Fruit fly (Drosophila melanogaster) whole organism, adult: ENCODE results near the gene CG6168.

ENCODE experiments used
- CG11617 ChIP-seq: fragments of 200-800 bp; sonication (Bioruptor generic); optimal IDR thresholded peaks from 2 replicates; lab custom pipeline; 2017; ENCODE audit warnings: mild to moderate bottlenecking, missing biosample characterization, missing genetic modification reagents, missing genetic modification characterization
- CG12768 ChIP-seq: fragments of 200-800 bp; sonication (Bioruptor generic); optimal IDR thresholded peaks from 2 replicates; lab custom pipeline; 2017; ENCODE audit warnings: missing biosample characterization, missing genetic modification characterization, mild to moderate bottlenecking, moderate library complexity, missing genetic modification reagents
- CG14711 ChIP-seq: fragments of 200-800 bp; sonication (Bioruptor generic); optimal IDR thresholded peaks from 2 replicates; lab custom pipeline; 2018; ENCODE audit warnings: missing biosample characterization, mild to moderate bottlenecking, missing genetic modification characterization, moderate library complexity
- CG1620 ChIP-seq: fragments of 200-800 bp; sonication (Bioruptor generic); optimal IDR thresholded peaks from 2 replicates; lab custom pipeline; 2016; ENCODE audit warnings: missing biosample characterization, missing genetic modification characterization
- CG33017 ChIP-seq: fragments of 200-800 bp; sonication (Bioruptor generic); optimal IDR thresholded peaks from 2 replicates; lab custom pipeline; 2018; ENCODE audit warnings: missing biosample characterization, mild to moderate bottlenecking, missing genetic modification characterization, moderate library complexity
- CG5204 ChIP-seq: fragments of 200-800 bp; sonication (Bioruptor generic); optimal IDR thresholded peaks from 2 replicates; lab custom pipeline; 2016; ENCODE audit warnings: missing biosample characterization, missing genetic modification characterization
- CG7045 ChIP-seq: fragments of 200-800 bp; sonication (Bioruptor generic); optimal IDR thresholded peaks from 2 replicates; lab custom pipeline; 2017; ENCODE audit warnings: missing biosample characterization, mild to moderate bottlenecking, missing genetic modification characterization
- CG7101 ChIP-seq: fragments of 200-800 bp; sonication (Bioruptor generic); optimal IDR thresholded peaks from 2 replicates; lab custom pipeline; 2018; ENCODE audit warnings: missing biosample characterization, mild to moderate bottlenecking, missing genetic modification characterization, moderate library complexity
- Clk ChIP-seq: fragments of 200-800 bp; sonication (Bioruptor generic); optimal IDR thresholded peaks from 2 replicates; lab custom pipeline; 2017; ENCODE audit warnings: missing biosample characterization, missing genetic modification characterization
- Crg-1 ChIP-seq: fragments of 200-800 bp; sonication (Bioruptor generic); optimal IDR thresholded peaks from 2 replicates; lab custom pipeline; 2016; ENCODE audit warnings: missing biosample characterization, missing genetic modification characterization
- Hr96 ChIP-seq: fragments of 200-800 bp; sonication (Bioruptor generic); optimal IDR thresholded peaks from 2 replicates; lab custom pipeline; 2016; ENCODE audit warnings: missing biosample characterization, missing genetic modification characterization
- Mnt ChIP-seq: fragments of 200-800 bp; sonication (Bioruptor generic); optimal IDR thresholded peaks from 2 replicates; lab custom pipeline; 2016; ENCODE audit warnings: missing biosample characterization, mild to moderate bottlenecking, missing genetic modification characterization
- bab1 ChIP-seq: fragments of 200-800 bp; sonication (Bioruptor generic); optimal IDR thresholded peaks from 3 replicates; lab custom pipeline; 2019; ENCODE audit warnings: missing biosample characterization, mild to moderate bottlenecking, missing genetic modification characterization, moderate library complexity
- cic ChIP-seq: fragments of 200-800 bp; sonication (Bioruptor generic); optimal IDR thresholded peaks from 2 replicates; lab custom pipeline; 2017; ENCODE audit warnings: missing biosample characterization, mild to moderate bottlenecking, missing genetic modification characterization, moderate library complexity
- cnc ChIP-seq, 2 experiments: fragments of >200 bp; optimal IDR thresholded peaks; 2 replicates each; lab custom pipeline; 2017
- kay ChIP-seq: fragments of 200-800 bp; sonication (Bioruptor generic); peaks from one replicate; lab custom pipeline; 2016; ENCODE audit warnings: missing biosample characterization, missing genetic modification characterization, borderline replicate concordance
- ovo ChIP-seq: fragments of 200-800 bp; sonication (Bioruptor generic); optimal IDR thresholded peaks from 2 replicates; lab custom pipeline; 2016; ENCODE audit warnings: missing biosample characterization, missing genetic modification characterization
- pad ChIP-seq: fragments of 200-800 bp; sonication (Bioruptor generic); optimal IDR thresholded peaks from 3 replicates; lab custom pipeline; 2017; ENCODE audit warnings: missing biosample characterization, missing genetic modification characterization, mild to moderate bottlenecking, moderate library complexity, missing genetic modification reagents
- tj ChIP-seq: fragments of 200-800 bp; sonication (Bioruptor generic); optimal IDR thresholded peaks from 3 replicates; lab custom pipeline; 2017; ENCODE audit warnings: missing biosample characterization, mild to moderate bottlenecking, missing genetic modification characterization, moderate library complexity
- toe ChIP-seq: fragments of 200-800 bp; sonication (Bioruptor generic); optimal IDR thresholded peaks from 2 replicates; lab custom pipeline; 2016; ENCODE audit warnings: missing biosample characterization, missing genetic modification characterization

Gene CG6168

DNA sequence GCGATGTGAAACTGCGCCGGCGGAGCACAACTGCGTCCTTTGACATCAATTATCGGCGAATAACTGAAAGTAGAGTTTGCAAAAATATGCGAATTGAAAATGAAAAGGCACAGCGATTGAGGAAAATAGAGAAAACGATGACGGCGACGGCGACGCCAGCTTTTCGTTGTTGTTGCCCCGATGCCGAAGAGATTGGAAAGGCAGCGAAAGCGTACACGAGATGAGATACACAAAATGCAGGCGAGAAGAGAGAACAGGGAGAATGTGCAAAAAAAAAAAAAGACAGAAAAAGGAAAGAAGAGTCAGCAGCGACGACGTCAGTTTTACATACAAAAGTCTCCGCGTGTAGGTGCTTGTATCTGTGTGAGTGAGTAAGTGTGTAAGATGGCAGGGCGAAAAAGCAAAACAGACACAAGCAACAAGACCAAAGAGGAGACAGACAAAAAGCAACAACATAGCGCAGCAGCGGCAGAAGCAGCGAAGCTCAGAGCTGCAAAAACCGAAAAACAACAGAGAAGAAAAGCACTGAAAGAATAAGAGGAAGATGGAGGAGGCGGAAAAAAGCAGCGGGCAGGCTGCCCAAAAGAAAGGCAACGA is 43.4 kb upstream of the CG6168 start, which contains the start of gene CG6163:
TSS of gene CG6163 (minus strand) at position 51 of the 597 bp plus-strand sequence.
- TF ChIP-seq CG1620 (GFP tag; lab: Kevin White, UChicago): no peak
- TF ChIP-seq ovo (GFP tag; lab: Kevin White, UChicago): no peak
- no peak for TF ChIP-seq Mnt
- peak; percentile 44 for TF ChIP-seq tj

DNA sequence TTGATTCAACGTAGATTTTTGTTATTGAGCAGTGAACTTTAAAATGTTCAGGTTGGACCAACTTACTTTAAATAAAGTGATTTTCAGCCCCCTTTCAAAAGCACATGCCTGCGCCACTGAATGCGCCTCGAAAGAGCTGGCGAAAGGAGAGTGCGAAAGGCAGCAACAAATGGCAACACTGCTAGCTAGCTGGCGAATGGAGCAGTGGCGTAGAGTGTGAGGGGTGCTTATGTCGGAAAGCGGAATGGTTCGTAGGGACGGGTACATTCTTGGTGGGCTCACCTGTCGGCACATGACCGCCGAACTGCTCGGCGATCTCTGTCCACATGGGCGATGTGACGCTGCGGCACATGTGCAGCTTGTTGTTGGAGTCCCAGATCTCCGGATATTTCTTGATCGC is 42.8 kb upstream of the CG6168 start:
- TF ChIP-seq ovo (GFP tag; lab: Kevin White, UChicago): no peak
- TF ChIP-seq cnc (optimal IDR thresholded peaks at IDR 0.05; lab: Kevin White, UChicago): no peak
- no peak for TF ChIP-seq Clk (GFP tag; lab: Kevin White, UChicago)
- TF ChIP-seq Mnt: no peak
- peak; percentile 52 for TF ChIP-seq Hr96 (GFP tag; lab: Kevin White, UChicago)
- peak; percentile 54 for TF ChIP-seq CG33017 (tag; lab: Kevin White, UChicago)
- TF ChIP-seq pad: peak; percentile 39
- peak; percentile 66 for TF ChIP-seq CG14711
- TF ChIP-seq tj: no peak
- no peak for TF ChIP-seq kay (GFP tag; lab: Kevin White, UChicago)
- TF ChIP-seq cic (GFP tag; lab: Kevin White, UChicago): no peak
- peak; percentile 47 for TF ChIP-seq bab1
- peak; percentile 3 for TF ChIP-seq CG1620 (GFP tag; lab: Kevin White, UChicago)
- TF ChIP-seq CG5204 (GFP tag; lab: Kevin White, UChicago): peak; percentile 51
- TF ChIP-seq CG7101 (tag; lab: Kevin White, UChicago): peak; percentile 64
- TF ChIP-seq CG12768 (GFP tag; lab: Kevin White, UChicago): peak; percentile 66
- TF ChIP-seq CG7045: peak; percentile 62
- TF ChIP-seq toe (GFP tag; lab: Kevin White, UChicago): peak; percentile 51
- peak; percentile 33 for TF ChIP-seq CG11617
- no peak for TF ChIP-seq Crg-1 (GFP tag; lab: Kevin White, UChicago)

DNA sequence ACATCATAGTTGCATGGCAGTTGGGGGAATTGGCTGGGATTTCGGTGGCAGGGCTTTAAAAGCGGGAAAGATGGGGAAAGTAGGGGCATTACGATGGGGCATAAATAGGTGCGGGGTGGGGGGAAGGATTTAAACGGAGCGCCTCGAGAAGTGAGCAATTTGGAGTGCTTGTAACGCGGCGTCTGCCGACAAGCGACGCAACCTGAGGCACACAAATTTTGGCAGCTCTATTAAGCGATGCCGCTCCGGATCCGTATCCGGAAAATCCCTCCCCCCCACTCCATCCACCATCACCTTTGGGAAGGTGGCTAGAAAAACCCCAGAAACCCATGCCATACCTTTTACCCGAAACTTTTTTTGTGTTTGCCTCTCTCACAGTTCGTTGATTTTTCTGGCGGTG is 38.1 kb upstream of the CG6168 start:
- no peak for TF ChIP-seq CG14711
- TF ChIP-seq cic (GFP tag; lab: Kevin White, UChicago): no peak
- no peak for TF ChIP-seq cnc (optimal IDR thresholded peaks at IDR 0.05; lab: Kevin White, UChicago)
- no peak for TF ChIP-seq pad
- TF ChIP-seq Mnt: no peak
- no peak for TF ChIP-seq CG1620 (GFP tag; lab: Kevin White, UChicago)
- TF ChIP-seq CG5204 (GFP tag; lab: Kevin White, UChicago): no peak

DNA sequence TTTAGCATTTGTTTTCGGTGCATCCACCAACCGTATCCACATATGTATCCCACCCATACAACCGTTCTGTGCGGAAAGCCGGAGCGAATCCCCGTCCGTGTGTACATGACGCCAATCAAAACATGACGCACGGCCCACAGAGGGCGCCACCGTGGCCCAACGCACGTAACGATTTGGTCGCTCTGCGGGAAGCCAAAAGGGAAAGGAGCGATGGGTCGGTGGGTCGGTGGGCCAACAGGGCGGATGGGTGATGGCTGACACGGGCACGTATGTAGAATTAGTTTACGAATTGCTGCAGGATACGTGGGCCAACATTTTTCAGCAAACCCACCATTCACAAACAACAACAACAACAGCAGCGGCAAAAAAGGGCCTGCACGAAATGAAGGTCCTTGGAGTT is 37.2 kb upstream of the CG6168 start:
- no peak for TF ChIP-seq Crg-1 (GFP tag; lab: Kevin White, UChicago)
- TF ChIP-seq ovo (GFP tag; lab: Kevin White, UChicago): no peak
- no peak for TF ChIP-seq CG7045
- TF ChIP-seq tj: no peak
- no peak for TF ChIP-seq toe (GFP tag; lab: Kevin White, UChicago)
- TF ChIP-seq bab1: no peak

DNA sequence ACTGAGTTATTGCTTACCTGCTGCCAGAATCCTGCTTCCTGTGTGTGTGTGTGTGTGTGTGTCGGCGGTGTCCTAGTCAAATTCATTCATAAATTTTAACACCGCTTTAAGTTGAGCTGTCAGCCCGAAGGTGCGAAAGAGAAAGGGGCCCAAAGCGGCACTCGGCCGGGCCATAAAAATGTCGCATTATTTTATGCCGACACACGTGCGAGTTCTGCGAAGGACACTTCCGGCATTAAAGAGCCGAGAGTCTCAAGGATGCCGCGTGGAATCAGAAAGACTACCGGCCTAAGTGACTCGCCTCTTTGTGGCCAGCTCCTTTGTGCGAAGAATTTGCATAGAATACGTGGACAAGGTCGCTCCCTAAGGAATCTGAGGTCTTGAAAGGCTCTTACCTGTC is 35.5 kb upstream of the CG6168 start:
- TF ChIP-seq CG33017 (tag; lab: Kevin White, UChicago): no peak
- TF ChIP-seq CG7101 (tag; lab: Kevin White, UChicago): no peak
- no peak for TF ChIP-seq cic (GFP tag; lab: Kevin White, UChicago)
- TF ChIP-seq pad: no peak
- no peak for TF ChIP-seq CG14711
- TF ChIP-seq Hr96 (GFP tag; lab: Kevin White, UChicago): no peak
- no peak for TF ChIP-seq cnc (optimal IDR thresholded peaks at IDR 0.05; lab: Kevin White, UChicago)
- no peak for TF ChIP-seq ovo (GFP tag; lab: Kevin White, UChicago)
- TF ChIP-seq Mnt: no peak

DNA sequence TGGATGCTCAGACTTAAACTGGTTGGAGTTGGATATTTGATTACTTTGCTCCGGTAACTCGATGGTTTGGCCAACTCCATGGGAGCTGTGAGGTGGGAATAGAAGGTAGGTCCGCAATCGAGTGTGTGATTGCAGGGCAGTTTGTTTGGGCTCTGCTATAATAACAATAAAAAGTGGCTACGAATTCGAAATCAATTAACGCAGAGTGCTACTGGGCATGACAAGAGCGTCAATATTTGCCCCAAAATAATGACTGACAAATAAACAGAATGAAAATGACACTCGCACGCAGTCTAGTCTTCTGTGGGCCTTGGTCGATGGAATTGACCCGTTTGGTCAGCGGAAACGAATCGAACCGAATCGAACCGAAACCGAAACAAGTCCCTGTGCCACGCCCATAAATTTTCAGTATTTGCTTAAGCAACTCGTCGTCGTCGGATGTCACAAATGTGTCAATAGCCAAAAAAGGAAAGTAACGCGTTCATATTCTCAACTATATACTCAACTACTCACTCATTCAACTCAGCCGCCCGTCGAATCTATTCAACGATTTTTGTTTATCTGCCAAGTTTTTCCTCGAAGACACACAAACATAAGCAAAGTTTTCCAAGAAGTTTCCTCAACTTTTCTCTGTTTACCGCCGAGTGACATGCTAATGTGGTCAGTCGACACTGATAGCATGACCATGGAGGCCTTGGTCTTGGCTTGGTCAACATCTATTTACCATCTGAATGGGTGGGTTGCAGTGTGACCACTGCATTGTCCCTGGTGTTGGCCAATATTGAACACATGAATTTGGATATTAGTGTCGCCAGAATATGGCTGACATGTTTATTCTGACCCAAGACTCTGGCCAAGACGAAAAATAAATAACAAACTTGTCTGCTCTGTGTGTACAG is 34.2 kb upstream of the CG6168 start:
- TF ChIP-seq kay (GFP tag; lab: Kevin White, UChicago) (peak; percentile 45), CG1620 (GFP tag; lab: Kevin White, UChicago) (no peak)

DNA sequence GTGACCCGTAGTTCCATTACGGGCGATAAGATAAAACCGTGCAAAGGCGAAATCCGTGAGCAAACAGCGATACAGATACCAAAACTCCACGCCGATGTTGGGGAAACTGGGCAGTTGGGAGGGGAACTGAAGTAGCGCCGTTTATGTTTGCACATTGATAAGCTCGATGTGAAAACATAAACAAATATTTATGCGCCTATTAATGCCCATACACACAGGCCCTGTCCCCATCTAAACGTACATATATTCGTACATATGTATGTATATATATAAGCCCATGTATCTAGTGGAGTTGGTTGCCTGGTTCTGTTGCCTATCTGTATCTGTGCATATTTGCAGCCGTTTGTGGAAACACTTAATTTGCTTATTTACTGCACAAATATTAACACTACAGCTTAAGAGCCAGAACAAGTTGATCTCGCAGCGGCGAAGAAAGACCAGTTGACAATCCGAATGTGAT is 32.8 kb upstream of the CG6168 start:
- TF ChIP-seq tj (peak; percentile 7), CG14711 (no peak), cic (GFP tag; lab: Kevin White, UChicago) (peak; percentile 62), CG7101 (tag; lab: Kevin White, UChicago) (peak; percentile 50), Hr96 (GFP tag; lab: Kevin White, UChicago) (peak; percentile 25), CG1620 (GFP tag; lab: Kevin White, UChicago) (no peak), ovo (GFP tag; lab: Kevin White, UChicago) (peak; percentile 37), Crg-1 (GFP tag; lab: Kevin White, UChicago) (peak; percentile 2), Mnt (peak; percentile 28), CG12768 (GFP tag; lab: Kevin White, UChicago) (peak; percentile 49), kay (GFP tag; lab: Kevin White, UChicago) (peak; percentile 62), pad (peak; percentile 37), CG5204 (GFP tag; lab: Kevin White, UChicago) (peak; percentile 34), CG11617 (peak; percentile 44), CG7045 (peak; percentile 54), cnc (optimal IDR thresholded peaks at IDR 0.05; lab: Kevin White, UChicago) (no peak), toe (GFP tag; lab: Kevin White, UChicago) (no peak), Clk (GFP tag; lab: Kevin White, UChicago) (no peak), bab1 (no peak), CG33017 (tag; lab: Kevin White, UChicago) (no peak)
